Fruit fly (Drosophila melanogaster): ENCODE measurements around the gene CG31300.

Gene CG31300

DNA sequence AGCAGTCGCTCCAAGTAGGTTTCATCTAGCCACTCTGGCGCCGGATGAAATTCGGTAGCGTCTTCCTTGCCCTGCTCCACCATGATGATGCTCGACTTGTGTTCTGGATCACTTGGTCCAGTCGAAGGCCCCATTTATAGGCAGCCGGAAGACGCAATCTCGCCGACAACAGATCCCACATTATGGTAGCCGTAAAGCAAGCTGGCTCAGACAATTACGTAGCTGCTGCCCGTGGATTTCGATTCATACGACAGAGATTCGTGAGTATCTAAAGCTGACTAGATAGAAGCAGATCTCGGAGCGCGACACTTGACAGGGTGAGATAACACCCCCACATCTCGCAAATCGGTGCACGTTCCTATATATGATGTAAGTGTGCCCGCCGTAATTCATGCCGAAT, 6.3 kb upstream of the CG31300 start, which contains the start of gene CG10513:
TSS of gene CG10513 (minus strand) at position 101 of the 400 bp plus-strand sequence.
- TF ChIP-seq eyg (GFP tag; optimal IDR thresholded peaks at IDR 0.05) (no peak), pros (GFP tag; optimal IDR thresholded peaks at IDR 0.05) (no peak), CG11560 (tag; IDR thresholded peaks at IDR 0.05) (no peak), Ets65A (GFP tag) (peak; percentile 26), p53 (GFP tag; optimal IDR thresholded peaks at IDR 0.05) (no peak), Hmr (GFP tag; optimal IDR thresholded peaks at IDR 0.05) (no peak), D19B (GFP tag; optimal IDR thresholded peaks at IDR 0.05) (no peak), Mrtf (GFP tag; IDR thresholded peaks at IDR 0.05) (0 out of 3 replicates have a peak, but pooled peaks have one; percentile 8), CG2129 (GFP tag; IDR thresholded peaks at IDR 0.05; ENCODE audit: partially characterized antibody) (no peak)

dm6 chr3R:25279796-25280350, 3.5 kb upstream of the CG31300 start, which contains the start of gene CG10514:
Gene CG10514, minus strand, starts transcription at chr3R:25279846.
- TF ChIP-seq CG17912 (GFP tag; optimal IDR thresholded peaks at IDR 0.05) (no peak), dati (GFP tag; IDR thresholded peaks at IDR 0.05) (no peak), PHDP (tag; optimal IDR thresholded peaks at IDR 0.05) (no peak), CG11695 (GFP tag; IDR thresholded peaks at IDR 0.05) (no peak), Neu2 (GFP tag; optimal IDR thresholded peaks at IDR 0.05; ENCODE audit: borderline replicate concordance) (no peak), Usf (GFP tag; optimal IDR thresholded peaks at IDR 0.05) (no peak), ind (GFP tag; optimal IDR thresholded peaks at IDR 0.05) (no peak), prd (optimal IDR thresholded peaks at IDR 0.05) (no peak), prd (GFP tag; IDR thresholded peaks at IDR 0.05) (no peak), gce (GFP tag; IDR thresholded peaks at IDR 0.05) (no peak), CG10366 (GFP tag; IDR thresholded peaks at IDR 0.05) (no peak), ab (GFP tag; optimal IDR thresholded peaks at IDR 0.05) (no peak), MTF-1 (GFP tag; optimal IDR thresholded peaks at IDR 0.05; ENCODE audit: borderline replicate concordance) (peak; percentile 60), sob (GFP tag; IDR thresholded peaks at IDR 0.05) (no peak), abd-A (tag; optimal IDR thresholded peaks at IDR 0.05) (no peak), nerfin-2 (GFP tag; IDR thresholded peaks at IDR 0.05; ENCODE audit: partially characterized antibody) (no peak), CG3281 (GFP tag; optimal IDR thresholded peaks at IDR 0.05) (no peak), CG2889 (GFP tag; IDR thresholded peaks at IDR 0.05) (no peak), Dbx (GFP tag; IDR thresholded peaks at IDR 0.05) (no peak), Atf-2 (GFP tag; optimal IDR thresholded peaks at IDR 0.05) (no peak), klu (GFP tag; IDR thresholded peaks at IDR 0.05) (no peak), bigmax (GFP tag; optimal IDR thresholded peaks at IDR 0.05) (no peak), CG7928 (GFP tag; optimal IDR thresholded peaks at IDR 0.05) (no peak), knrl (GFP tag; IDR thresholded peaks at IDR 0.05; ENCODE audit: partially characterized antibody) (no peak), Dfd (GFP tag; optimal IDR thresholded peaks at IDR 0.05) (no peak), CG7357 (GFP tag; IDR thresholded peaks at IDR 0.05) (no peak), Asciz (GFP tag; optimal IDR thresholded peaks at IDR 0.05) (peak; percentile 6), Blimp-1 (GFP tag; optimal IDR thresholded peaks at IDR 0.05) (no peak), ATbp (GFP tag; optimal IDR thresholded peaks at IDR 0.05) (peak; percentile 6), crol (GFP tag; IDR thresholded peaks at IDR 0.05) (no peak), da (GFP tag; optimal IDR thresholded peaks at IDR 0.05) (no peak), cas (GFP tag; IDR thresholded peaks at IDR 0.05) (no peak), Sox100B (GFP tag; optimal IDR thresholded peaks at IDR 0.05) (no peak), chinmo (GFP tag; IDR thresholded peaks at IDR 0.05; ENCODE audit: partially characterized antibody) (no peak), Abd-B (GFP tag; optimal IDR thresholded peaks at IDR 0.05) (no peak), Med (GFP tag) (peak; percentile 51), Xrp1 (GFP tag; IDR thresholded peaks at IDR 0.05) (no peak), CG18599 (GFP tag; optimal IDR thresholded peaks at IDR 0.05) (peak; percentile 25), CG34224 (GFP tag; IDR thresholded peaks at IDR 0.05; ENCODE audit: partially characterized antibody) (no peak), CG10431 (GFP tag; optimal IDR thresholded peaks at IDR 0.05) (no peak), rib (GFP tag; IDR thresholded peaks at IDR 0.05) (no peak)
